Worm (Caenorhabditis elegans): ENCODE data around the gene tat-1.
A peak's percentile ranks its signal among the peaks of the same experiment; 100 is the strongest.

tat-1 gene

DNA sequence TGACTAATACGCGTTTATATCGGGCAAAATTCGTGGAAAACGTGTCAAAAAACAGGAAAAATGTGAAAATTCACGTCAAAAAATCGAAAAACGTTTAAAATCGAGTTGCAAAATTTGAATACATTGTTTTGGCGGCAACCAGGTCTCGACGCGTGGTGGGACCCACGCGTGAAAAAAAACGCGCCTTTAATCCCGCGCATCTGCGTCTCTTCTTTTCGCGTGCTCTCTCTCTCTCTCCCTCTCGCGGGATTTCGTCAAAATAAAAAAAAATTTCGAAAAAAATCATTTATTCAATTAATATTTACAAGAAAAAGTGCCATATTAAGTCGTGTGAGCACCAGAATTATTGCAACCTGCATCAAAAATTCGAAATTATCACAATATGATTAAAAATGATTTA is 31.8 kb upstream of the tat-1 start, which contains the start of gene ani-1 (continued):
- no peak for TF ChIP-seq F10B5.3 (tag; optimal IDR thresholded peaks at IDR 0.05)
- TF ChIP-seq zip-2 (tag; optimal IDR thresholded peaks at IDR 0.05): no peak
- TF ChIP-seq hmg-1.1 (GFP tag; IDR thresholded peaks at IDR 0.05): peak; percentile 40; the same call in 1 of the 2 replicates
- peak; percentile 54 for TF ChIP-seq hlh-30 (tag; optimal IDR thresholded peaks at IDR 0.05; ENCODE audit: insufficient read depth)
- 0 out of 2 replicates have a peak, but pooled peaks have one; percentile 49 for TF ChIP-seq pha-4 (GFP tag; IDR thresholded peaks at IDR 0.05)
- TF ChIP-seq pha-4 (tag; optimal IDR thresholded peaks at IDR 0.05): no peak
- TF ChIP-seq duxl-1 (tag; optimal IDR thresholded peaks at IDR 0.05; ENCODE audit: poor library complexity): peak; percentile 5
- no peak for TF ChIP-seq ctbp-1 (GFP tag; IDR thresholded peaks at IDR 0.05)
- no peak for TF ChIP-seq daf-19 (GFP tag; conservative IDR thresholded peaks at IDR 0.05)
- no peak for TF ChIP-seq zag-1 (tag; optimal IDR thresholded peaks at IDR 0.05)
- TF ChIP-seq nhr-6 (tag; optimal IDR thresholded peaks at IDR 0.05): peak; percentile 63
- TF ChIP-seq unc-130 (GFP tag; optimal IDR thresholded peaks at IDR 0.05): peak; percentile 86
- peak; percentile 69 for TF ChIP-seq mes-2 (tag; optimal IDR thresholded peaks at IDR 0.05; ENCODE audit: poor library complexity, severe bottlenecking)
- no peak for TF ChIP-seq nhr-76 (tag; optimal IDR thresholded peaks at IDR 0.05)
- peak in 1 of 2 experiments; percentile 33 for TF ChIP-seq hif-1 (tag; optimal IDR thresholded peaks at IDR 0.05)
- TF ChIP-seq daf-8 (GFP tag; IDR thresholded peaks at IDR 0.05): no peak
- TF ChIP-seq daf-12 (tag; optimal IDR thresholded peaks at IDR 0.05): no peak
- TF ChIP-seq lin-38 (GFP tag; IDR thresholded peaks at IDR 0.05): peak; percentile 77
- no peak for TF ChIP-seq daf-16 (GFP tag; optimal IDR thresholded peaks at IDR 0.05)
- TF ChIP-seq daf-16 (tag; optimal IDR thresholded peaks at IDR 0.05): no peak
- TF ChIP-seq zfp-3 (GFP tag; conservative IDR thresholded peaks at IDR 0.05): 0 out of 2 replicates have a peak, but pooled peaks have one; percentile 24
- TF ChIP-seq T26A8.4 (GFP tag; IDR thresholded peaks at IDR 0.05): 0 out of 2 replicates have a peak, but pooled peaks have one; percentile 18
- no peak for TF ChIP-seq snpc-4 (tag; optimal IDR thresholded peaks at IDR 0.05)
- no peak for TF ChIP-seq F44E2.7 (GFP tag; IDR thresholded peaks at IDR 0.05)
- TF ChIP-seq aha-1 (tag): peak; percentile 81
- TF ChIP-seq vab-7 (GFP tag; IDR thresholded peaks at IDR 0.05): no peak
- peak; percentile 92 for TF ChIP-seq ama-1 (optimal IDR thresholded peaks at IDR 0.05)
- no peak for TF ChIP-seq lin-39 (tag; optimal IDR thresholded peaks at IDR 0.05)
- TF ChIP-seq ztf-7 (tag; optimal IDR thresholded peaks at IDR 0.05): no peak
- TF ChIP-seq nhr-102 (tag; optimal IDR thresholded peaks at IDR 0.05): peak; percentile 14

- peak; percentile 23 for TF ChIP-seq hlh-30 (tag; optimal IDR thresholded peaks at IDR 0.05; ENCODE audit: insufficient read depth)
- TF ChIP-seq lin-38 (GFP tag; IDR thresholded peaks at IDR 0.05): peak; percentile 64
Observed at ce11 chrIII:12447563-12447962, 26.0 kb upstream of the tat-1 start.

ce11 chrIII:12445991-12446502 is 24.5 kb upstream of the tat-1 start, which contains the start of gene Y49E10.18:
Gene Y49E10.18, minus strand, starts transcription at chrIII:12446106.
- TF ChIP-seq ama-1 (optimal IDR thresholded peaks at IDR 0.05) (no peak), nhr-11 (tag; optimal IDR thresholded peaks at IDR 0.05) (no peak), saeg-2 (GFP tag; IDR thresholded peaks at IDR 0.05) (no peak), nhr-6 (tag; optimal IDR thresholded peaks at IDR 0.05) (no peak), nhr-102 (tag; optimal IDR thresholded peaks at IDR 0.05) (no peak), ctbp-1 (GFP tag; IDR thresholded peaks at IDR 0.05) (no peak), daf-16 (GFP tag; optimal IDR thresholded peaks at IDR 0.05) (no peak), daf-16 (tag; optimal IDR thresholded peaks at IDR 0.05) (peak; percentile 43), mdl-1 (tag; optimal IDR thresholded peaks at IDR 0.05) (peak in 1 of 2 experiments; percentile 49), Y5F2A.4 (GFP tag; optimal IDR thresholded peaks at IDR 0.05) (no peak), Y75B8A.6 (GFP tag; IDR thresholded peaks at IDR 0.05) (no peak), dmd-6 (GFP tag; IDR thresholded peaks at IDR 0.05) (peak; percentile 78), mxl-3 (GFP tag; optimal IDR thresholded peaks at IDR 0.05) (peak; percentile 1), nhr-111 (GFP tag; optimal IDR thresholded peaks at IDR 0.05) (no peak), lin-38 (GFP tag; IDR thresholded peaks at IDR 0.05) (peak; percentile 20; the same call in 1 of the 2 replicates), mdt-29 (GFP tag; IDR thresholded peaks at IDR 0.05) (no peak), pqm-1 (tag; optimal IDR thresholded peaks at IDR 0.05) (peak; percentile 82), ceh-44 (GFP tag; IDR thresholded peaks at IDR 0.05) (no peak), mep-1 (tag; optimal IDR thresholded peaks at IDR 0.05) (peak; percentile 13), F44E2.7 (GFP tag; IDR thresholded peaks at IDR 0.05) (no peak), nhr-28 (tag; optimal IDR thresholded peaks at IDR 0.05) (peak; percentile 53), ceh-32 (tag; optimal IDR thresholded peaks at IDR 0.05; ENCODE audit: poor library complexity) (no peak), ceh-20 (GFP tag; IDR thresholded peaks at IDR 0.05) (no peak), jun-1 (tag; optimal IDR thresholded peaks at IDR 0.05) (no peak), nhr-77 (tag; optimal IDR thresholded peaks at IDR 0.05) (no peak), hmg-1.1 (GFP tag; IDR thresholded peaks at IDR 0.05) (no peak)
